Worm (Caenorhabditis elegans) whole organism, midembryonic: ENCODE data around the gene F21G4.1.

ENCODE experiments used
- T22C8.4 ChIP-seq: fragments of 200-800 bp; sonication (Bioruptor generic); IDR thresholded peaks from 2 replicates; pipeline ENCODE4 v1.3.6; 2022; ENCODE audit warnings: missing genetic modification characterization, missing compliant biosample characterization
- cog-1 ChIP-seq: sonication (generic microtip); optimal IDR thresholded peaks from 2 replicates; lab custom pipeline; 2016; ENCODE audit warnings: missing genetic modification characterization, missing compliant biosample characterization
- flt-1 ChIP-seq: fragments of 200-800 bp; sonication (Bioruptor generic); IDR thresholded peaks from 2 replicates; pipeline ENCODE4 v1.3.6; 2022; ENCODE audit warnings: missing genetic modification characterization, missing compliant biosample characterization
- klf-2 ChIP-seq: fragments of 200-800 bp; sonication (Bioruptor generic); conservative IDR thresholded peaks from 2 replicates; pipeline ENCODE4 v1.3.6; 2022; ENCODE audit warnings: missing genetic modification reagents, missing genetic modification characterization, missing compliant biosample characterization
- med-1 ChIP-seq: sonication (generic microtip); optimal IDR thresholded peaks from 2 replicates; lab custom pipeline; 2017; ENCODE audit warnings: missing genetic modification characterization, mild to moderate bottlenecking, missing compliant biosample characterization, antibody characterized with exemption, missing genetic modification reagents; ENCODE audit not compliant: insufficient read depth
- ref-1 ChIP-seq: fragments of 200-800 bp; sonication (Bioruptor generic); conservative IDR thresholded peaks from 2 replicates; pipeline ENCODE4 v1.3.6; 2022; ENCODE audit warnings: missing genetic modification reagents, missing genetic modification characterization, missing compliant biosample characterization
- tab-1 ChIP-seq: fragments of 200-800 bp; sonication (Bioruptor generic); IDR thresholded peaks from 2 replicates; pipeline ENCODE4 v1.3.6; 2022; ENCODE audit warnings: missing genetic modification characterization, missing compliant biosample characterization
- ztf-23 ChIP-seq: fragments of 200-800 bp; sonication (Bioruptor generic); IDR thresholded peaks from 2 replicates; pipeline ENCODE4 v1.3.6; 2022; ENCODE audit warnings: missing genetic modification reagents, missing genetic modification characterization, missing compliant biosample characterization
- ztf-29 ChIP-seq: fragments of 200-800 bp; sonication (Bioruptor generic); IDR thresholded peaks from 2 replicates; pipeline ENCODE4 v1.3.6; 2022; ENCODE audit warnings: missing genetic modification reagents, missing genetic modification characterization, missing compliant biosample characterization

- no peak for TF ChIP-seq klf-2 (GFP tag; lab: Robert Waterston, UW)
- no peak for TF ChIP-seq tab-1
- no peak for TF ChIP-seq ztf-29 (GFP tag; lab: Robert Waterston, UW)
- TF ChIP-seq ztf-23 (GFP tag; lab: Robert Waterston, UW): no peak
- TF ChIP-seq ref-1 (GFP tag; lab: Robert Waterston, UW): no peak
- no peak for TF ChIP-seq med-1 (GFP tag; lab: Kevin White, UChicago)
- no peak for TF ChIP-seq cog-1
- TF ChIP-seq flt-1 (GFP tag; lab: Robert Waterston, UW): no peak
- TF ChIP-seq T22C8.4 (GFP tag; lab: Robert Waterston, UW): no peak
Observed at ce11 chrX:9866355-9866754, 25.8 kb downstream of the F21G4.1 start, which contains the start of gene R07B1.6.
